Worm (Caenorhabditis elegans) whole organism, L3 larva: Measurements from ENCODE around the gene W01B6.5.

Experiments used
- R02D3.7 ChIP-seq: fragments of 150-350 bp; optimal IDR thresholded peaks from 2 replicates; lab custom pipeline; 2014; ENCODE audit warnings: missing biosample characterization, missing genetic modification characterization
- ZK546.5 ChIP-seq: sonication (generic microtip); optimal IDR thresholded peaks from 2 replicates; lab custom pipeline; 2017; ENCODE audit warnings: missing biosample characterization, missing genetic modification characterization
- ama-1 ChIP-seq: fragments of 150-350 bp; optimal IDR thresholded peaks from 2 replicates; lab custom pipeline; 2018
- ceh-16 ChIP-seq: sonication (generic microtip); optimal IDR thresholded peaks from 2 replicates; lab custom pipeline; 2017; ENCODE audit warnings: missing biosample characterization, missing genetic modification characterization
- ceh-28 ChIP-seq: fragments of 150-350 bp; optimal IDR thresholded peaks from 2 replicates; lab custom pipeline; 2014; ENCODE audit warnings: missing biosample characterization, missing genetic modification reagents, missing genetic modification characterization
- ceh-82 ChIP-seq: fragments of 150-350 bp; optimal IDR thresholded peaks from 2 replicates; lab custom pipeline; 2014; ENCODE audit warnings: missing biosample characterization, missing genetic modification characterization
- ceh-9 ChIP-seq: sonication (generic microtip); optimal IDR thresholded peaks from 2 replicates; lab custom pipeline; 2018; ENCODE audit warnings: missing biosample characterization, missing genetic modification characterization
- daf-12 ChIP-seq: fragments of 150-350 bp; optimal IDR thresholded peaks from 2 replicates; lab custom pipeline; 2014; ENCODE audit warnings: missing biosample characterization, missing genetic modification reagents, missing genetic modification characterization
- egl-27 ChIP-seq: sonication (generic microtip); optimal IDR thresholded peaks from 4 replicates; lab custom pipeline; 2017; ENCODE audit warnings: missing biosample characterization, missing genetic modification reagents, missing genetic modification characterization
- egl-5 ChIP-seq: fragments of 150-350 bp; optimal IDR thresholded peaks from 2 replicates; lab custom pipeline; 2017; ENCODE audit warnings: missing biosample characterization, missing genetic modification reagents, missing genetic modification characterization, inconsistent platforms
- elt-1 ChIP-seq: fragments of 150-350 bp; optimal IDR thresholded peaks from 2 replicates; lab custom pipeline; 2014; ENCODE audit warnings: missing biosample characterization, missing genetic modification characterization
- elt-2 ChIP-seq: sonication (generic microtip); optimal IDR thresholded peaks from 2 replicates; lab custom pipeline; 2016; ENCODE audit warnings: missing genetic modification reagents, mild to moderate bottlenecking, missing genetic modification characterization, missing compliant biosample characterization
- elt-3 ChIP-seq, 3 experiments: fragments of 150-350 bp in 1 of 3; sonication (generic microtip) in 2 of 3; optimal IDR thresholded peaks; 2 replicates in 2 of 3; 4 replicates in 1 of 3; lab custom pipeline; 2014 to 2017; ENCODE audit warnings: missing biosample characterization in 3 of 3, missing genetic modification characterization in 3 of 3
- fkh-10 ChIP-seq: sonication (generic microtip); optimal IDR thresholded peaks from 2 replicates; lab custom pipeline; 2017; ENCODE audit warnings: missing biosample characterization, missing genetic modification reagents, missing genetic modification characterization
- fkh-2 ChIP-seq: fragments of 150-350 bp; optimal IDR thresholded peaks from 2 replicates; lab custom pipeline; 2014; ENCODE audit warnings: missing biosample characterization, missing genetic modification reagents, missing genetic modification characterization
- fos-1 ChIP-seq: fragments of 150-350 bp; optimal IDR thresholded peaks from 2 replicates; lab custom pipeline; 2014; ENCODE audit warnings: missing biosample characterization, missing genetic modification characterization
- hmg-11 ChIP-seq: sonication (generic microtip); optimal IDR thresholded peaks from 2 replicates; lab custom pipeline; 2016; ENCODE audit warnings: missing genetic modification characterization, missing compliant biosample characterization
- jun-1 ChIP-seq: fragments of 150-350 bp; optimal IDR thresholded peaks from 2 replicates; lab custom pipeline; 2014; ENCODE audit warnings: missing biosample characterization, missing genetic modification reagents, missing genetic modification characterization
- lin-15B ChIP-seq: fragments of 150-350 bp; optimal IDR thresholded peaks from 2 replicates; lab custom pipeline; 2014; ENCODE audit warnings: missing biosample characterization, missing genetic modification characterization
- lin-39 ChIP-seq: fragments of 150-350 bp; optimal IDR thresholded peaks from 2 replicates; lab custom pipeline; 2018; ENCODE audit warnings: missing biosample characterization, missing genetic modification reagents, missing genetic modification characterization
- lsy-12 ChIP-seq: sonication (generic microtip); optimal IDR thresholded peaks from 2 replicates; lab custom pipeline; 2016; ENCODE audit warnings: mild to moderate bottlenecking, missing genetic modification characterization, missing compliant biosample characterization
- mdl-1 ChIP-seq: fragments of 150-350 bp; optimal IDR thresholded peaks from 2 replicates; lab custom pipeline; 2014; ENCODE audit warnings: missing biosample characterization, missing genetic modification characterization
- mml-1 ChIP-seq: fragments of 150-350 bp; sonication (generic microtip); optimal IDR thresholded peaks from 3 replicates; lab custom pipeline; 2014; ENCODE audit warnings: missing biosample characterization, missing genetic modification characterization
- nfya-1 ChIP-seq: sonication (generic microtip); optimal IDR thresholded peaks from 2 replicates; lab custom pipeline; 2017; ENCODE audit warnings: missing genetic modification characterization, mild to moderate bottlenecking, missing compliant biosample characterization, antibody characterized with exemption, moderate library complexity; ENCODE audit not compliant: insufficient read depth
- nhr-11 ChIP-seq: fragments of 150-350 bp; optimal IDR thresholded peaks from 2 replicates; lab custom pipeline; 2014; ENCODE audit warnings: missing biosample characterization, missing genetic modification characterization
- nhr-12 ChIP-seq: fragments of 150-350 bp; optimal IDR thresholded peaks from 2 replicates; lab custom pipeline; 2014; ENCODE audit warnings: missing biosample characterization, missing genetic modification characterization
- nhr-23 ChIP-seq: fragments of 150-350 bp; optimal IDR thresholded peaks from 2 replicates; lab custom pipeline; 2014; ENCODE audit warnings: missing biosample characterization, missing genetic modification reagents, missing genetic modification characterization
- nhr-25 ChIP-seq: sonication (generic microtip); optimal IDR thresholded peaks from 2 replicates; lab custom pipeline; 2017; ENCODE audit warnings: missing biosample characterization, missing genetic modification characterization
- nhr-43 ChIP-seq: sonication (generic microtip); optimal IDR thresholded peaks from 2 replicates; lab custom pipeline; 2016; ENCODE audit warnings: mild to moderate bottlenecking, missing genetic modification characterization, missing compliant biosample characterization; ENCODE audit not compliant: poor library complexity, severe bottlenecking
- nhr-67 ChIP-seq: fragments of 150-350 bp; optimal IDR thresholded peaks from 2 replicates; lab custom pipeline; 2014; ENCODE audit warnings: missing biosample characterization, missing genetic modification characterization
- nhr-76 ChIP-seq: fragments of 150-350 bp; sonication (generic microtip); optimal IDR thresholded peaks from 5 replicates; lab custom pipeline; 2014; ENCODE audit warnings: missing biosample characterization, missing genetic modification characterization
- nhr-77 ChIP-seq: fragments of 150-350 bp; optimal IDR thresholded peaks from 2 replicates; lab custom pipeline; 2014; ENCODE audit warnings: missing biosample characterization, missing genetic modification characterization
- pha-4 ChIP-seq: fragments of 150-350 bp; optimal IDR thresholded peaks from 2 replicates; lab custom pipeline; 2014; ENCODE audit warnings: missing biosample characterization, missing genetic modification reagents, missing genetic modification characterization
- pqm-1 ChIP-seq: fragments of 150-350 bp; optimal IDR thresholded peaks from 2 replicates; lab custom pipeline; 2017; ENCODE audit warnings: missing biosample characterization, missing genetic modification characterization, inconsistent platforms
- sea-2 ChIP-seq: fragments of 150-350 bp; sonication (generic microtip); optimal IDR thresholded peaks from 4 replicates; lab custom pipeline; 2014; ENCODE audit warnings: missing biosample characterization, missing genetic modification reagents, missing genetic modification characterization
- skn-1 ChIP-seq: fragments of 150-350 bp; optimal IDR thresholded peaks from 2 replicates; lab custom pipeline; 2014; ENCODE audit warnings: missing biosample characterization, missing genetic modification characterization
- snpc-4 ChIP-seq: fragments of 150-350 bp; optimal IDR thresholded peaks from 2 replicates; lab custom pipeline; 2014; ENCODE audit warnings: missing biosample characterization, missing genetic modification characterization
- tbx-2 ChIP-seq: sonication (generic microtip); optimal IDR thresholded peaks from 2 replicates; lab custom pipeline; 2016; ENCODE audit warnings: mild to moderate bottlenecking, missing genetic modification characterization, missing compliant biosample characterization
- unc-39 ChIP-seq: sonication (generic microtip); optimal IDR thresholded peaks from 4 replicates; lab custom pipeline; 2017; ENCODE audit warnings: missing biosample characterization, missing genetic modification characterization
- unc-62 ChIP-seq: fragments of 150-350 bp; sonication (generic microtip); optimal IDR thresholded peaks from 4 replicates; lab custom pipeline; 2014; ENCODE audit warnings: missing biosample characterization, missing genetic modification reagents, missing genetic modification characterization
- zag-1 ChIP-seq: fragments of 150-350 bp; optimal IDR thresholded peaks from 2 replicates; lab custom pipeline; 2014; ENCODE audit warnings: missing biosample characterization, missing genetic modification characterization
- ztf-11 ChIP-seq: fragments of 150-350 bp; optimal IDR thresholded peaks from 2 replicates; lab custom pipeline; 2014; ENCODE audit warnings: missing biosample characterization, missing genetic modification characterization
- ztf-4 ChIP-seq: fragments of 150-350 bp; optimal IDR thresholded peaks from 2 replicates; lab custom pipeline; 2014; ENCODE audit warnings: missing biosample characterization, missing genetic modification characterization

The W01B6.5 gene

ce11 chrIV:10053550-10053949 is 22.4 kb upstream of the W01B6.5 start, which contains the start of gene srv-12:
srv-12 (minus strand) TSS chrIV:10053650.
- TF ChIP-seq nhr-12 (tag; lab: Kevin White, UChicago): no peak
- no peak for TF ChIP-seq mdl-1 (tag; lab: Kevin White, UChicago)
- no peak for TF ChIP-seq ztf-4
- no peak for TF ChIP-seq fos-1
- TF ChIP-seq jun-1 (tag; lab: Kevin White, UChicago): no peak
- no peak for TF ChIP-seq nhr-11 (tag; lab: Kevin White, UChicago)
- no peak for TF ChIP-seq R02D3.7 (tag; lab: Kevin White, UChicago)
- no peak for TF ChIP-seq lin-15B (tag; lab: Kevin White, UChicago)
- TF ChIP-seq egl-27: no peak

- TF ChIP-seq ceh-28 (no peak), ama-1 (lab: Kevin White, UChicago) (no peak), ztf-4 (no peak), lin-39 (tag; lab: Kevin White, UChicago) (no peak), zag-1 (tag; lab: Kevin White, UChicago) (no peak), fkh-2 (no peak), unc-62 (no peak), snpc-4 (tag; lab: Kevin White, UChicago) (no peak), hmg-11 (tag; lab: Kevin White, UChicago) (no peak), elt-1 (tag; lab: Kevin White, UChicago) (no peak)
- TF ChIP-seq, all 47 proteins: peak for 0
These were observed 19.9 kb upstream of the W01B6.5 start, which contains the start of gene T04B2.7 for ce11 chrIV:10056138-10056537. T04B2.7 (minus strand) TSS chrIV:10056238.

ce11 chrIV:10059175-10059574 is 16.8 kb upstream of the W01B6.5 start:
- TF ChIP-seq nhr-25 (tag; lab: Kevin White, UChicago) (no peak), ama-1 (lab: Kevin White, UChicago) (no peak), mdl-1 (tag; lab: Kevin White, UChicago) (no peak), ceh-28 (no peak), skn-1 (no peak), nhr-43 (tag; lab: Kevin White, UChicago) (no peak), zag-1 (tag; lab: Kevin White, UChicago) (no peak), elt-1 (tag; lab: Kevin White, UChicago) (no peak), nfya-1 (tag; lab: Kevin White, UChicago) (no peak), nhr-11 (tag; lab: Kevin White, UChicago) (no peak), egl-27 (no peak), elt-3 (tag; optimal IDR thresholded peaks at IDR 0.05; lab: Kevin White, UChicago) (no peak), nhr-67 (tag; lab: Kevin White, UChicago) (no peak), lsy-12 (tag; lab: Kevin White, UChicago) (no peak), ceh-16 (no peak), ztf-4 (no peak), nhr-76 (tag; lab: Kevin White, UChicago) (no peak), sea-2 (GFP tag; lab: Kevin White, UChicago) (no peak), tbx-2 (tag; lab: Kevin White, UChicago) (no peak), nhr-12 (tag; lab: Kevin White, UChicago) (no peak), nhr-23 (no peak), ceh-9 (no peak), jun-1 (tag; lab: Kevin White, UChicago) (peak; percentile 46), daf-12 (tag; lab: Kevin White, UChicago) (no peak), R02D3.7 (tag; lab: Kevin White, UChicago) (no peak), elt-2 (tag; lab: Kevin White, UChicago) (peak; percentile 99), pqm-1 (peak; percentile 99), snpc-4 (tag; lab: Kevin White, UChicago) (no peak), nhr-77 (tag; lab: Kevin White, UChicago) (no peak), ztf-11 (no peak), mml-1 (tag; lab: Kevin White, UChicago) (no peak), lin-39 (tag; lab: Kevin White, UChicago) (no peak), unc-39 (tag; lab: Kevin White, UChicago) (no peak), ZK546.5 (tag; lab: Kevin White, UChicago) (no peak), ceh-82 (tag; lab: Kevin White, UChicago) (no peak), fkh-10 (GFP tag; lab: Kevin White, UChicago) (no peak), hmg-11 (tag; lab: Kevin White, UChicago) (no peak), fos-1 (peak; percentile 52), unc-62 (no peak), egl-5 (tag; lab: Kevin White, UChicago) (no peak), pha-4 (tag; lab: Kevin White, UChicago) (peak; percentile 42), fkh-2 (no peak)
